Worm (Caenorhabditis elegans) whole organism, young adult: ENCODE measurements around the gene sdz-19.

ENCODE experiments used
- C17E4.6 ChIP-seq: fragments of 200-800 bp; sonication (Bioruptor generic); IDR thresholded peaks from 2 replicates; pipeline ENCODE4 v1.3.6; 2022; ENCODE audit warnings: missing genetic modification reagents, missing genetic modification characterization, missing compliant biosample characterization
- F37B4.10 ChIP-seq: fragments of 200-800 bp; sonication (Bioruptor generic); IDR thresholded peaks from 2 replicates; pipeline ENCODE4 v1.3.6; 2022; ENCODE audit warnings: missing genetic modification characterization, missing compliant biosample characterization
- F52B5.7 ChIP-seq: sonication (generic microtip); optimal IDR thresholded peaks from 2 replicates; lab custom pipeline; 2016; ENCODE audit warnings: mild to moderate bottlenecking, missing genetic modification characterization, missing compliant biosample characterization
- F55B11.4 ChIP-seq: sonication (generic microtip); optimal IDR thresholded peaks from 2 replicates; lab custom pipeline; 2016; ENCODE audit warnings: missing compliant biosample characterization, missing genetic modification characterization, borderline replicate concordance; ENCODE audit not compliant: insufficient read depth
- aptf-2 ChIP-seq: fragments of 200-800 bp; sonication (Bioruptor generic); conservative IDR thresholded peaks from 2 replicates; pipeline ENCODE4 v1.3.6; 2022; ENCODE audit warnings: missing genetic modification reagents, missing genetic modification characterization, missing compliant biosample characterization
- cebp-2 ChIP-seq: fragments of 200-800 bp; sonication (Bioruptor generic); IDR thresholded peaks from 2 replicates; pipeline ENCODE4 v1.3.6; 2022; ENCODE audit warnings: missing genetic modification characterization, missing compliant biosample characterization
- ceh-27 ChIP-seq: fragments of 200-800 bp; sonication (Bioruptor generic); optimal IDR thresholded peaks from 2 replicates; lab custom pipeline; 2018; ENCODE audit warnings: mild to moderate bottlenecking, missing genetic modification characterization, moderate library complexity, missing compliant biosample characterization
- ceh-58 ChIP-seq: fragments of 200-800 bp; sonication (Bioruptor generic); IDR thresholded peaks from 2 replicates; pipeline ENCODE4 v1.3.6; 2022; ENCODE audit warnings: missing genetic modification characterization, missing compliant biosample characterization
- dpff-1 ChIP-seq: sonication (generic microtip); optimal IDR thresholded peaks from 2 replicates; lab custom pipeline; 2017; ENCODE audit warnings: mild to moderate bottlenecking, missing genetic modification characterization, missing compliant biosample characterization
- egl-18 ChIP-seq: fragments of 200-800 bp; sonication (Bioruptor generic); IDR thresholded peaks from 2 replicates; pipeline ENCODE4 v1.3.6; 2022; ENCODE audit warnings: missing genetic modification reagents, missing genetic modification characterization, missing compliant biosample characterization
- egl-44 ChIP-seq: fragments of 200-800 bp; sonication (Bioruptor generic); IDR thresholded peaks from 2 replicates; pipeline ENCODE4 v1.3.6; 2022; ENCODE audit warnings: missing genetic modification reagents, missing genetic modification characterization, missing compliant biosample characterization
- egrh-3 ChIP-seq: fragments of 200-800 bp; sonication (Bioruptor generic); IDR thresholded peaks from 2 replicates; pipeline ENCODE4 v1.3.6; 2022; ENCODE audit warnings: missing genetic modification reagents, missing genetic modification characterization, missing compliant biosample characterization
- ekl-4 ChIP-seq: fragments of 200-800 bp; sonication (Bioruptor generic); IDR thresholded peaks from 2 replicates; pipeline ENCODE4 v1.3.6; 2022; ENCODE audit warnings: missing genetic modification reagents, missing genetic modification characterization, missing compliant biosample characterization
- hlh-12 ChIP-seq: sonication (generic microtip); optimal IDR thresholded peaks from 2 replicates; lab custom pipeline; 2016; ENCODE audit warnings: missing genetic modification characterization, missing compliant biosample characterization
- hmg-1.2 ChIP-seq: fragments of 200-800 bp; sonication (Bioruptor generic); IDR thresholded peaks from 2 replicates; pipeline ENCODE4 v1.3.6; 2022; ENCODE audit warnings: missing genetic modification reagents, missing genetic modification characterization, missing compliant biosample characterization
- hrde-1 ChIP-seq: sonication (generic microtip); optimal IDR thresholded peaks from 2 replicates; lab custom pipeline; 2016; ENCODE audit warnings: missing genetic modification characterization, mild to moderate bottlenecking, missing compliant biosample characterization, moderate library complexity, missing genotype, missing genetic modification reagents, borderline replicate concordance
- lir-1 ChIP-seq: fragments of 200-800 bp; sonication (Bioruptor generic); conservative IDR thresholded peaks from 2 replicates; pipeline ENCODE4 v1.3.6; 2022; ENCODE audit warnings: missing genetic modification reagents, missing genetic modification characterization, missing compliant biosample characterization
- madf-10 ChIP-seq: sonication (generic microtip); optimal IDR thresholded peaks from 2 replicates; lab custom pipeline; 2016; ENCODE audit warnings: mild to moderate bottlenecking, missing genetic modification characterization, missing compliant biosample characterization
- madf-3 ChIP-seq: fragments of 200-800 bp; sonication (Bioruptor generic); IDR thresholded peaks from 2 replicates; pipeline ENCODE4 v1.3.6; 2022; ENCODE audit warnings: missing genetic modification reagents, missing genetic modification characterization, missing compliant biosample characterization
- madf-8 ChIP-seq: fragments of 200-800 bp; sonication (Bioruptor generic); conservative IDR thresholded peaks from 2 replicates; pipeline ENCODE4 v1.3.6; 2022; ENCODE audit warnings: missing genetic modification reagents, missing genetic modification characterization, missing compliant biosample characterization
- mel-28 ChIP-seq: sonication (generic microtip); optimal IDR thresholded peaks from 2 replicates; lab custom pipeline; 2016; ENCODE audit warnings: borderline replicate concordance, mild to moderate bottlenecking, missing genetic modification characterization, missing compliant biosample characterization
- mes-4 ChIP-seq: sonication (generic microtip); optimal IDR thresholded peaks from 2 replicates; lab custom pipeline; 2016; ENCODE audit warnings: missing genotype, missing genetic modification characterization, missing compliant biosample characterization
- nfya-1 ChIP-seq: sonication (generic microtip); optimal IDR thresholded peaks from 2 replicates; lab custom pipeline; 2017; ENCODE audit warnings: antibody characterized with exemption, missing compliant biosample characterization, missing genetic modification characterization, borderline replicate concordance; ENCODE audit not compliant: insufficient read depth
- sdz-38 ChIP-seq: sonication (generic microtip); optimal IDR thresholded peaks from 2 replicates; lab custom pipeline; 2016; ENCODE audit warnings: missing genotype, missing genetic modification characterization, missing compliant biosample characterization
- sea-2 ChIP-seq: fragments of 200-800 bp; sonication (Bioruptor generic); IDR thresholded peaks from 2 replicates; pipeline ENCODE4 v1.3.6; 2022; ENCODE audit warnings: missing genetic modification characterization, missing compliant biosample characterization
- snpc-1.1 ChIP-seq: sonication (generic microtip); optimal IDR thresholded peaks from 2 replicates; lab custom pipeline; 2017; ENCODE audit warnings: missing genetic modification characterization, mild to moderate bottlenecking, missing compliant biosample characterization, antibody characterized with exemption, moderate library complexity, missing genotype, missing genetic modification reagents; ENCODE audit not compliant: insufficient read depth
- snpc-4 ChIP-seq, 5 experiments: fragments of 150-350 bp in 1 of 5; sonication (generic microtip) in 4 of 5; optimal IDR thresholded peaks; 2 replicates each; lab custom pipeline; 2014 to 2018; ENCODE audit warnings: missing genetic modification characterization in 5 of 5, missing biosample characterization in 3 of 5, antibody characterized with exemption in 2 of 5, mild to moderate bottlenecking in 2 of 5, missing compliant biosample characterization in 2 of 5, missing genotype in 2 of 5, moderate library complexity in 2 of 5, missing genetic modification reagents in 1 of 5
- somi-1 ChIP-seq: fragments of 200-800 bp; sonication (Bioruptor generic); optimal IDR thresholded peaks from 2 replicates; lab custom pipeline; 2018; ENCODE audit warnings: mild to moderate bottlenecking, missing genetic modification characterization, missing compliant biosample characterization
- tbp1 ChIP-seq: fragments of 200-800 bp; sonication (Bioruptor generic); optimal IDR thresholded peaks from 2 replicates; lab custom pipeline; 2018; ENCODE audit warnings: mild to moderate bottlenecking, missing genetic modification characterization, missing compliant biosample characterization
- unc-130 ChIP-seq: sonication (generic microtip); optimal IDR thresholded peaks from 2 replicates; lab custom pipeline; 2016; ENCODE audit warnings: missing genetic modification reagents, missing genetic modification characterization, missing compliant biosample characterization
- unc-62 ChIP-seq: fragments of 150-350 bp; optimal IDR thresholded peaks from 2 replicates; lab custom pipeline; 2014; ENCODE audit warnings: missing biosample characterization, missing genetic modification reagents, missing genetic modification characterization
- xnd-1 ChIP-seq: sonication (generic microtip); optimal IDR thresholded peaks from 2 replicates; lab custom pipeline; 2016; ENCODE audit warnings: missing genotype, missing genetic modification reagents, missing genetic modification characterization, missing compliant biosample characterization
- ztf-18 ChIP-seq: sonication (generic microtip); optimal IDR thresholded peaks from 2 replicates; lab custom pipeline; 2016; ENCODE audit warnings: missing genotype, mild to moderate bottlenecking, missing genetic modification characterization, missing compliant biosample characterization
- ztf-28 ChIP-seq: fragments of 200-800 bp; sonication (Bioruptor generic); IDR thresholded peaks from 2 replicates; pipeline ENCODE4 v1.3.6; 2022; ENCODE audit warnings: missing genetic modification reagents, missing genetic modification characterization, missing compliant biosample characterization
- ztf-3 ChIP-seq: fragments of 200-800 bp; sonication (Bioruptor generic); optimal IDR thresholded peaks from 2 replicates; lab custom pipeline; 2018; ENCODE audit warnings: mild to moderate bottlenecking, missing genetic modification characterization, missing compliant biosample characterization

The sdz-19 gene

DNA sequence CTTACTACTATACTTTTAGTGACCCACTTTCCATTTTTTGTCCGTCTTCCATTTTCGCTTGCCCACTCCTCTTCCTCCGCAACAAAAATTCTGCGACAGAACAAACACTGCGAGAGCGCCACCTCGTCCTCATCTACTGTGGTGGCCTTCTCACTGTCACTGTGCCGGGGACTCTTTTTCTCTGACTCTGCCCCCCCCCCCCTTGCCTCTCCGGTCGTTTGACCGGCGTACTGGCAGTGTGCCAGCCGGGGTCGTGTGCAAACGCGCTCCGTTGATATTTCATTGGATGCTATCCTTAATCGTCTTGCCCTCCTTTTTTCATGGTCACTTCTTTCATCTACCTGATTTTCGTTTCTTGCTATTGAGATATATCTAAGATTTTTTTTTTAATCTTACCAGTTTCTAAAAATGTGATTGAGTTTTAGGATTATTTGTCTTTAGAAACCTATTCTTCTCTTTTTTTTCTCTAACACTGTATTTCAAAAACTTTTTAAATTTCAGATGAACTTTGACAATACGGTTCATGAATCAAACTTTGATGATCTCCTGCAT, 22.6 kb downstream of the sdz-19 start, which contains the start of gene atf-6 (continued):
- TF ChIP-seq ceh-58 (GFP tag; lab: Robert Waterston, UW) (no peak), mel-28 (tag; lab: Kevin White, UChicago) (no peak), F37B4.10 (GFP tag; lab: Robert Waterston, UW) (no peak), somi-1 (GFP tag; lab: Kevin White, UChicago) (no peak), F52B5.7 (tag; lab: Kevin White, UChicago) (no peak), snpc-4 (GFP tag; optimal IDR thresholded peaks at IDR 0.05; lab: Kevin White, UChicago) (no peak), snpc-4 (tag; optimal IDR thresholded peaks at IDR 0.05; lab: Kevin White, UChicago) (peak in 1 of 4 experiments; percentile 27), hrde-1 (no peak), hmg-1.2 (GFP tag; lab: Robert Waterston, UW) (peak; percentile 56; the same call in 1 of the 2 replicates), snpc-1.1 (tag; lab: Kevin White, UChicago) (no peak), egl-18 (GFP tag; lab: Robert Waterston, UW) (no peak)

ce11 chrX:12479027-12479426, 24.1 kb downstream of the sdz-19 start:
- TF ChIP-seq madf-8 (no peak), xnd-1 (tag; lab: Kevin White, UChicago) (no peak), unc-130 (GFP tag; lab: Kevin White, UChicago) (no peak), ztf-28 (GFP tag; lab: Robert Waterston, UW) (no peak), nfya-1 (tag; lab: Kevin White, UChicago) (no peak)

DNA sequence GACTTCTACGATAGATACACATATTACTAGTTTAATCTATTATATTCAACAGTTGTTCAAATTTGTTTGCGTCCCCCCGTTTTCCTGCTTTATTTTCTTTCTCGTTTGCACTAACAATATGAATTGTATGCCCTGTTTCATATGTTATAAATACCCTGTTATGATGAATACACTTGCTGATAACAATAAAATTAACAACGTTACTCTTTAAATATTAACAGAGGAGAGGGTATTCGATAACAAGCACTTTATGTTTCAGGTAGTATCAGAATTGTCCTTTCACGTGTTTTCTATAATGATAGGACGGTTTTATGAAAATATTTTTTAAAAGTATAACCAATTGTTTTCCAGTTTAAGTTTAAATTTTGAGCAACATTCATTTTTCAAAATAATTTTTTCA, 24.7 kb downstream of the sdz-19 start:
- TF ChIP-seq madf-10 (tag; lab: Kevin White, UChicago) (no peak), F55B11.4 (tag; lab: Kevin White, UChicago) (no peak), C17E4.6 (no peak), nfya-1 (tag; lab: Kevin White, UChicago) (no peak), egl-44 (GFP tag; lab: Robert Waterston, UW) (no peak), aptf-2 (GFP tag; lab: Robert Waterston, UW) (no peak), sdz-38 (no peak), somi-1 (GFP tag; lab: Kevin White, UChicago) (no peak), unc-62 (GFP tag; lab: Kevin White, UChicago) (no peak), sea-2 (GFP tag; lab: Robert Waterston, UW) (no peak), egrh-3 (GFP tag; lab: Robert Waterston, UW) (no peak), tbp1 (no peak), ztf-3 (no peak), cebp-2 (GFP tag; lab: Robert Waterston, UW) (no peak)

- no peak for TF ChIP-seq ztf-18
- TF ChIP-seq lir-1 = no peak
- no peak for TF ChIP-seq madf-3 (GFP tag; lab: Robert Waterston, UW)
- TF ChIP-seq ceh-27 (GFP tag; lab: Kevin White, UChicago) = no peak
- TF ChIP-seq ekl-4 (GFP tag; lab: Robert Waterston, UW) = no peak
- TF ChIP-seq mes-4 (tag; lab: Kevin White, UChicago) = no peak
- no peak for TF ChIP-seq hlh-12 (tag; lab: Kevin White, UChicago)
- no peak for TF ChIP-seq aptf-2 (GFP tag; lab: Robert Waterston, UW)
- TF ChIP-seq dpff-1 = no peak
Observed at ce11 chrX:12477341-12477740, 25.8 kb downstream of the sdz-19 start, which contains the start of gene F45E6.1. Gene F45E6.1, minus strand, starts transcription at chrX:12477441.
